Fruit fly (Drosophila melanogaster) whole organism, embryonic: ENCODE measurements around the gene CG13084.

Experiments
- CG10321 ChIP-seq: fragments of 200-800 bp; sonication (Bioruptor generic); IDR thresholded peaks from 2 replicates; pipeline ENCODE4 v1.3.6; 2022; ENCODE audit warnings: missing biosample characterization, missing genetic modification characterization
- CG3726 ChIP-seq: fragments of 200-800 bp; sonication (Bioruptor generic); IDR thresholded peaks from 3 replicates; pipeline ENCODE4, ENCODE4 v1.3.6; 2022; ENCODE audit warnings: missing biosample characterization, missing genetic modification characterization
- CG9817 ChIP-seq: fragments of 200-800 bp; sonication (Bioruptor generic); optimal IDR thresholded peaks from 2 replicates; lab custom pipeline; 2018; ENCODE audit warnings: missing biosample characterization, mild to moderate bottlenecking, missing genetic modification characterization, moderate library complexity
- D19A ChIP-seq: fragments of 200-800 bp; optimal IDR thresholded peaks from 3 replicates; lab custom pipeline; 2019; ENCODE audit warnings: missing biosample characterization, mild to moderate bottlenecking, missing genetic modification characterization, moderate library complexity
- dan ChIP-seq: fragments of 200-800 bp; sonication (Bioruptor generic); IDR thresholded peaks from 2 replicates; pipeline ENCODE4 v1.3.6; 2022; ENCODE audit warnings: missing biosample characterization, missing genetic modification characterization

DNA sequence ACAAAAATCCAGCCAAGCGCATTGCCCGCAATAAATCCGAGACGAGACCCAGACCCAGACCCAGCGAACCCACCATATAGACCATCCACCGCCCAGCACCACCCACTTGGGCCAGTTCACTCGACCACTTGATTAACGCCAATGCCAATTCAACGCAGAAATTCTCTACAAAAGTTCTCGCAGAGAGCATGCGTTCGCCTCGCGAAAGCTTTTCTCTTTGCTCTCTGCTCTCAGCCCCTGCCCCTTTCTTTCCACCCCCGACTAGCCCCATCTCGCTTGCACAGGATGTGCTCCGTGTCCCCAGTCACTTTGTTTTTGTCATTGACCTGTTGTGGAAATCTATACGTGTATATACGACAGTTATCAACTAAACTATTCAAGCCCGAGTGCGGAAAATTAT lies 34.9 kb downstream of the CG13084 start:
- TF ChIP-seq D19A (tag; lab: Kevin White, UChicago) = no peak
- TF ChIP-seq CG9817 (tag; lab: Kevin White, UChicago) = no peak
- no peak for TF ChIP-seq dan (GFP tag; lab: Robert Waterston, UW)
- TF ChIP-seq CG3726 (GFP tag; lab: Robert Waterston, UW) = no peak
- TF ChIP-seq CG10321 (GFP tag; lab: Robert Waterston, UW) = no peak
